Worm (Caenorhabditis elegans): ENCODE measurements around the gene nlp-51.

DNA sequence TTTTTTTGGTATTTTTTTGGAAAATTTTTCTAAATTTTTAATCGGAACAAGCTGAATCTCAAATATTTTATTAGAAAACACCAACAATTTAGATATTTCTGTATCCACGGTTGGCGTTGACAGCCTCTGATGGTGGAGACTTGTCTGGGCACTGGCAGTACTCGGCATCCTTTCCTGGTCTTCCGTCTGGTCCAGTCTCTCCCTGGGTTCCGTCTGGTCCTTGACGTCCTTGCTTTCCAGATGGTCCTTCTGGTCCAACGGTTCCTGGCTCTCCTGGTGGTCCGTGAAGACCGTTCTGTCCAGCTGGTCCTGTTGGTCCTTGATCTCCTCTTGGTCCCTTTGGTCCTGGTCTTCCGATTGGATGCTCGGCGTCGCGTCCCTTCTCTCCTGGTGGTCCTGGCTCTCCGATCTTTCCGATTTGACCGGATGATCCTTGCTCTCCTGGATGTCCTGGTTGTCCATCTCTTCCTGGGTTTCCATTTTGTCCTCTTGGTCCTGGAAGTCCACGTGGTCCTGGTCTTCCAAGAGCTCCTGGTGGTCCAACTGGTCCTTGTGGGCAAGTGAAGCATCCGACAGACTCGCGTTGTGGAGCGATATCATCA is 17.2 kb upstream of the nlp-51 start:
- TF ChIP-seq him-1 (tag; optimal IDR thresholded peaks at IDR 0.05) (no peak), W03F9.2 (tag; optimal IDR thresholded peaks at IDR 0.05) (no peak)
